Fruit fly (Drosophila melanogaster) Kc167 (cell line): ENCODE measurements around the gene CG10654.

Experiments used
- Myc ChIP-seq: fragments of >200 bp; optimal IDR thresholded peaks from 2 replicates; lab custom pipeline; 2017; ENCODE audit warnings: missing external identifiers
- Sin3A ChIP-seq: fragments of >200 bp; optimal IDR thresholded peaks from 2 replicates; lab custom pipeline; 2018; ENCODE audit warnings: missing external identifiers
- h ChIP-seq: fragments of >200 bp; optimal IDR thresholded peaks from 3 replicates; lab custom pipeline; 2018; ENCODE audit warnings: missing external identifiers
- insv ChIP-seq: fragments of >200 bp; optimal IDR thresholded peaks from 3 replicates; lab custom pipeline; 2018; ENCODE audit warnings: missing external identifiers
- psq ChIP-seq: fragments of >200 bp; optimal IDR thresholded peaks from 2 replicates; lab custom pipeline; 2017; ENCODE audit warnings: missing external identifiers
- ttk ChIP-seq: sonication (Bioruptor generic); optimal IDR thresholded peaks from 2 replicates; lab custom pipeline; 2017; ENCODE audit warnings: missing external identifiers

CG10654 gene

DNA sequence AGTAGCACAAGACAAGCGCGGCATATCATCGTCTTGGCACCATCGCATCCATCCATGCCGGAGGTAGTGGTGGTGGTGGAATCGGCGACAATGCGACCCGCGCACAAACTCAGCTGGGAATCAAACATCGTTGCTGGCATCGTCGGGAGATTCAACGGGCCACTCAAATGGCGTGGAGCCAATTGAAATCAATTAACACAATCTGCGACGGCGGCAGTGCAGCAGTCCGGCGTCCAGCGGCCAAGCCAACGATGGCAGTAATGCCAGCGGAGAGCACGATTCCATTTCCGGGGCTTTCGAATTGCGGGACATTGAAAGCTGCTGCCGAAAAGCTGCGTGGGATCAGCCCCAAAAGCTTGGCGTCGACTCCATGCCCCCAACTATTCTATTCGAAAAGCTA lies at the start of gene CG10654:
Gene CG10654 (minus strand): TSS at position 270 of the 400 bp plus-strand sequence.
- TF ChIP-seq psq (lab: Kevin White, UChicago) (no peak), Sin3A (lab: Kevin White, UChicago) (no peak), insv (no peak), ttk (lab: Kevin White, UChicago) (no peak), Myc (no peak), h (lab: Kevin White, UChicago) (no peak)

- TF ChIP-seq Myc (no peak), psq (lab: Kevin White, UChicago) (no peak), insv (no peak), h (lab: Kevin White, UChicago) (no peak), ttk (lab: Kevin White, UChicago) (no peak), Sin3A (lab: Kevin White, UChicago) (no peak)
Measured at dm6 chr3L:12551671-12552070, 44.0 kb upstream of the CG10654 start.

- TF ChIP-seq ttk (lab: Kevin White, UChicago) (no peak), insv (no peak), h (lab: Kevin White, UChicago) (no peak), Sin3A (lab: Kevin White, UChicago) (no peak), psq (lab: Kevin White, UChicago) (no peak), Myc (no peak)
Measured at dm6 chr3L:12549471-12549870, 41.8 kb upstream of the CG10654 start.

dm6 chr3L:12537123-12537522 lies 29.5 kb upstream of the CG10654 start, which contains the start of gene CG4069:
Gene CG4069, minus strand, starts transcription at chr3L:12537315.
- TF ChIP-seq ttk (lab: Kevin White, UChicago) (no peak), h (lab: Kevin White, UChicago) (no peak)

DNA sequence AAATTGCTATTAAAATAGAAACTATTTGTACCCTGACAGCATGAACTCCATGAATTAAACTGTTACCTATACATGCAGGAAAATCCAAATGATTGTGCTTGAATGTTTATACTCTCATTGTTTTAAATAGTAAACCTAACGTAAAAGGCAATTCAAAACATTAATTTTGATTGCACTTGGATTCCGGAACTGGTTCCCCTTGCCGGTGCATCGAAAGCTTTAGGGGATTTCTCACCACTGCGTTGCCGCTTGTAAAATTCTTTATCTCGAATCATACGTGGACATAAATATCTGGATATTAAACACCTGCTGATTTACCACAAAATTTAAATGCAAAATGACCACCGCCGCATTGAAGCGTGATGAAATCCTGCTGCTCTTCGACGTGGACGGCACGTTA lies 26.7 kb upstream of the CG10654 start, which contains the start of gene Pmm2:
Gene Pmm2 (plus strand): TSS at position 273 of the 400 bp plus-strand sequence.
- no peak for TF ChIP-seq insv
- no peak for TF ChIP-seq ttk (lab: Kevin White, UChicago)
- TF ChIP-seq Sin3A (lab: Kevin White, UChicago): no peak
- TF ChIP-seq h (lab: Kevin White, UChicago): no peak

DNA sequence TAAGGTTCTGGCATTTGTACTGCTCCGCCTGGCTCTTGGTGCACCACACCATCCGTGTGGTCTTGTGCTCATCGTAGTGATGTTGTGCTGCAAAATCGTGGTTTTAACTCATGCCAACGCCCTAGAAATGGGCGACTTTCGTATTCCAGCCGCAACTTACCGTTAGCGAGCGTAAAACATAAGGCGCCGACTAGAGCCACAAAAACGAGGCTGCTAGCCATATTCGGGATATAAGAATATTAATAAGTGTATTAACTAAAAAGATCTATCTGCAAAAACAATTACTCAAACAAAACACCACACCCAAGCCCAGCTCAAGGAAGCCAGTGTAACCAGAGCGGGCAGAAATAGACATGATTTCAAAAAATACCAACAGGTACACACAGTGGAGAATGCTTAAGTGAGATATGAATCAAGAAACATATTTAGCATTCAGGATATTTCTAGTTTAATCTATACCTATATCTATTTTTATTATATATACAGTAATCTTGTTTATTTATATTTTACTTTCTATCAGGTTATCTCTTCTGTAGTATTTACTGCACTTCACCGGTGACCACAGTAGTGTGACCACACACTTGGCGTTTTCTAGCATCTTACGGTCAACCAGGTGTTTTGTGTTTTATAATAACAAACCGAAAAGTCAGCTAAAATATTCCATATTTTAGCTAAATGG lies 25.9 kb upstream of the CG10654 start, which contains the start of the genes Tsf2 and CG34242:
Gene Tsf2 (minus strand): TSS at position 333 of the 679 bp plus-strand sequence.
Gene CG34242 (plus strand): TSS at position 605 of the 679 bp plus-strand sequence.
- TF ChIP-seq Sin3A (lab: Kevin White, UChicago) (no peak), h (lab: Kevin White, UChicago) (no peak), ttk (lab: Kevin White, UChicago) (no peak), Myc (no peak), psq (lab: Kevin White, UChicago) (no peak), insv (no peak)

DNA sequence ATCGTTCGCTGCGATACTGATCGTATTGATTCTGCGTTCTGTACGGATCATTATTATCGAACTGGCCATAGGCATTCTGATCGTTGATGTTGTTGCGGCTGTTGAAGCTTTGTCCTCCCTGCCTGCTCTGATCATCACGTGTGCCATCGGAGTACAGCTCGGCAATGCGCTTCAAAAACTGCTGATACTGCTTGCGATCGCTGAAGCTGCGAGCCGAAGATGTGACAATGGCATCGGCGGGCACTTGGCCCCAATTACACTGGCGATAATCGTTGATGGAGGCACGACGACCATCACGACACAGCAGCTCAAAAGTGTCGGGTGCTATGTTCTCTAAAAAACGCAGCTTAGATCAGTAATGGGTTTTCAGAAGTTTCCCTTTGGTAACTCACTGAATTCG lies 24.6 kb upstream of the CG10654 start:
- TF ChIP-seq ttk (lab: Kevin White, UChicago) (no peak), Myc (no peak), Sin3A (lab: Kevin White, UChicago) (no peak), insv (no peak), psq (lab: Kevin White, UChicago) (no peak), h (lab: Kevin White, UChicago) (no peak)

- no peak for TF ChIP-seq psq (lab: Kevin White, UChicago)
- TF ChIP-seq Sin3A (lab: Kevin White, UChicago): no peak
- TF ChIP-seq ttk (lab: Kevin White, UChicago): no peak
- no peak for TF ChIP-seq h (lab: Kevin White, UChicago)
- TF ChIP-seq Myc: no peak
- no peak for TF ChIP-seq insv
Measured at dm6 chr3L:12530044-12530443, 22.4 kb upstream of the CG10654 start, which contains the start of gene nst. Gene nst, minus strand, starts transcription at chr3L:12530171.

DNA sequence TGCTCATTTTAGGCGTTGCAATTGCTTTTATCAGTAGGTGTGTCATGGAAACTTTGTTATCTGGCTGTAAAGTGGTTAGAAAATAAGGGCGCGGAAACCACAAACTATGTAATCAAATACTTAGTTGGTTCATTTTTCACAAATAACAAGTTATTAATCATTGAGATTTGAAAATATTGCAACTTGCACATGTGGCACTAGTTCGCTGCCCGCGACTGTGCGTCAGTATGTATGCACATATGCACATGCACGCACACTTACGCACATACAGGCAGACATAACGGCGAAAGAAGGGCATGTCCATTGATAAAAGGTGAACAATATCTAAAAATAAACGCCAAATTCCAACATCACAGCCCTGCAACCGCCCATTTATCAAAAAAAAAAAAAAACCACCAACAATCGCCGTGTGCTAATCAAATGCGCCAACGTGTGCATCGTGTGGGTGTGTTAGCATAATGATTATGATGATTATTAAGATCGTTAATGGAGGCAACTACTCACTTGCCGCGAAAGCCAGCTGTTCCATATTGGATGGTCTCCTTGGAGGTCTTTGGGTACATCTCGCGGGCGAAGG lies 21.9 kb upstream of the CG10654 start:
- no peak for TF ChIP-seq Myc
- no peak for TF ChIP-seq psq (lab: Kevin White, UChicago)
- TF ChIP-seq insv: no peak
- TF ChIP-seq h (lab: Kevin White, UChicago): no peak
- no peak for TF ChIP-seq ttk (lab: Kevin White, UChicago)
- TF ChIP-seq Sin3A (lab: Kevin White, UChicago): no peak

dm6 chr3L:12526433-12527113 lies 18.9 kb upstream of the CG10654 start, which contains the start of gene eIF2beta:
Gene eIF2beta, minus strand, starts transcription at chr3L:12526731.
- TF ChIP-seq h (lab: Kevin White, UChicago) (no peak), Sin3A (lab: Kevin White, UChicago) (no peak), Myc (no peak), psq (lab: Kevin White, UChicago) (no peak), ttk (lab: Kevin White, UChicago) (no peak), insv (no peak)

DNA sequence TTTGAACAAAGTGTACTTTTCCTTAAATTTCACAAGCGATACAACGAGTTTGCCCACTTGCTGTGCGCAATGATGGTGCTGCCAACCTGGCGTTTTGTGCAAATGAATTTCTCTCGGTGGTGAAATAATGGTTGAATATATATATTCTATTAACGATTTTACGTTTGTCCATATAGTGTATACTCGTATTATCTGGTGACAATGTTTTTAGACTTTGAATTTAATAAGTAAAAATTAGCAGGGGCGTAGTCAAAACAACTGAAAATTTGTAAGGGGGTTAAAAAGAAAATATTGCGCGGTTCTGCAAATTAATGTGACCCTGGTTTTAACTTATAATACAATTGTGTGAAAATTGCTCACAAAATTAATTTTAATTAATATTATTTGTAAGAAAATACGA lies 16.3 kb upstream of the CG10654 start, which contains the start of the genes ver and Gcn5:
Gene ver (plus strand): TSS at position 47 of the 400 bp plus-strand sequence.
Gene Gcn5 (minus strand): TSS at position 74 of the 400 bp plus-strand sequence.
- TF ChIP-seq psq (lab: Kevin White, UChicago) (no peak), ttk (lab: Kevin White, UChicago) (no peak), Myc (no peak), insv (no peak), h (lab: Kevin White, UChicago) (no peak), Sin3A (lab: Kevin White, UChicago) (no peak)
